Fruit fly (Drosophila melanogaster): ENCODE measurements around the gene OtopLa.

- no peak for TF ChIP-seq ttk (optimal IDR thresholded peaks at IDR 0.05)
- no peak for TF ChIP-seq Myc (optimal IDR thresholded peaks at IDR 0.05)
- no peak for TF ChIP-seq psq (optimal IDR thresholded peaks at IDR 0.05)
- no peak for TF ChIP-seq insv (optimal IDR thresholded peaks at IDR 0.05)
- no peak for TF ChIP-seq h (optimal IDR thresholded peaks at IDR 0.05)
Measured at dm6 chrX:5678178-5678470, 29.8 kb upstream of the OtopLa start.

All from Kc167 (cell line).